Worm (Caenorhabditis elegans) whole organism, L2 larva: Measurements from ENCODE around the gene srv-13.

Source experiments
- F13H6.1 ChIP-seq: sonication (generic microtip); optimal IDR thresholded peaks from 2 replicates; lab custom pipeline; 2016; ENCODE audit warnings: missing genetic modification characterization, missing compliant biosample characterization
- alr-1 ChIP-seq: fragments of 150-350 bp; optimal IDR thresholded peaks from 2 replicates; lab custom pipeline; 2014; ENCODE audit warnings: missing biosample characterization, missing genetic modification characterization
- aly-2 ChIP-seq: fragments of 150-350 bp; optimal IDR thresholded peaks from 2 replicates; lab custom pipeline; 2014; ENCODE audit warnings: missing biosample characterization, missing genetic modification characterization
- ama-1 ChIP-seq: fragments of 150-350 bp; optimal IDR thresholded peaks from 2 replicates; lab custom pipeline; 2018; ENCODE audit warnings: inconsistent platforms
- blmp-1 ChIP-seq: sonication (generic microtip); optimal IDR thresholded peaks from 2 replicates; lab custom pipeline; 2017; ENCODE audit warnings: missing genetic modification characterization, mild to moderate bottlenecking, missing compliant biosample characterization, antibody characterized with exemption, moderate library complexity; ENCODE audit not compliant: insufficient read depth
- ceh-16 ChIP-seq: fragments of 150-350 bp; optimal IDR thresholded peaks from 2 replicates; lab custom pipeline; 2014; ENCODE audit warnings: missing biosample characterization, missing genetic modification characterization
- ceh-82 ChIP-seq: fragments of 150-350 bp; optimal IDR thresholded peaks from 2 replicates; lab custom pipeline; 2014; ENCODE audit warnings: missing biosample characterization, missing genetic modification characterization
- crh-2 ChIP-seq: sonication (generic microtip); optimal IDR thresholded peaks from 2 replicates; lab custom pipeline; 2017; ENCODE audit warnings: missing biosample characterization, missing genetic modification characterization
- dmd-4 ChIP-seq: sonication (generic microtip); optimal IDR thresholded peaks from 2 replicates; lab custom pipeline; 2017; ENCODE audit warnings: missing biosample characterization, missing genetic modification characterization
- egl-27 ChIP-seq: sonication (generic microtip); optimal IDR thresholded peaks from 3 replicates; lab custom pipeline; 2017; ENCODE audit warnings: missing biosample characterization, missing genetic modification reagents, missing genetic modification characterization
- elt-1 ChIP-seq: fragments of 150-350 bp; optimal IDR thresholded peaks from 2 replicates; lab custom pipeline; 2014; ENCODE audit warnings: missing biosample characterization, missing genetic modification characterization
- elt-3 ChIP-seq: sonication (generic microtip); optimal IDR thresholded peaks from 2 replicates; lab custom pipeline; 2017; ENCODE audit warnings: missing biosample characterization, missing genetic modification characterization
- fos-1 ChIP-seq: fragments of 150-350 bp; optimal IDR thresholded peaks from 2 replicates; lab custom pipeline; 2014; ENCODE audit warnings: missing biosample characterization, missing genetic modification characterization
- gmeb-1 ChIP-seq: fragments of 150-350 bp; optimal IDR thresholded peaks from 2 replicates; lab custom pipeline; 2014; ENCODE audit warnings: missing biosample characterization, missing genetic modification characterization
- lin-11 ChIP-seq: fragments of 150-350 bp; sonication (generic microtip); optimal IDR thresholded peaks from 2 replicates; lab custom pipeline; 2014; ENCODE audit warnings: missing biosample characterization, missing genetic modification characterization, inconsistent platforms, mixed read lengths
- lin-13 ChIP-seq: fragments of 150-350 bp; optimal IDR thresholded peaks from 2 replicates; lab custom pipeline; 2014; ENCODE audit warnings: missing biosample characterization, missing genetic modification reagents, missing genetic modification characterization
- lin-39 ChIP-seq: fragments of 150-350 bp; optimal IDR thresholded peaks from 2 replicates; lab custom pipeline; 2014; ENCODE audit warnings: missing biosample characterization, missing genetic modification reagents, missing genetic modification characterization
- lsy-2 ChIP-seq, 2 experiments: fragments of 150-350 bp in 1 of 2; sonication (generic microtip) in 1 of 2; optimal IDR thresholded peaks; 2 replicates each; lab custom pipeline; 2014 to 2017; ENCODE audit warnings: missing biosample characterization in 2 of 2, missing genetic modification characterization in 2 of 2
- nhr-10 ChIP-seq: sonication (generic microtip); optimal IDR thresholded peaks from 2 replicates; lab custom pipeline; 2017; ENCODE audit warnings: missing biosample characterization, missing genetic modification characterization
- nhr-12 ChIP-seq: fragments of 150-350 bp; optimal IDR thresholded peaks from 2 replicates; lab custom pipeline; 2014; ENCODE audit warnings: missing biosample characterization, missing genetic modification characterization
- nhr-129 ChIP-seq: fragments of 150-350 bp; optimal IDR thresholded peaks from 2 replicates; lab custom pipeline; 2014; ENCODE audit warnings: missing biosample characterization, missing genetic modification characterization
- nhr-21 ChIP-seq: fragments of 150-350 bp; optimal IDR thresholded peaks from 2 replicates; lab custom pipeline; 2014; ENCODE audit warnings: missing biosample characterization, missing genetic modification characterization
- nhr-237 ChIP-seq: fragments of 150-350 bp; optimal IDR thresholded peaks from 2 replicates; lab custom pipeline; 2014; ENCODE audit warnings: missing biosample characterization, missing genetic modification characterization
- nhr-25 ChIP-seq: fragments of 150-350 bp; sonication (generic microtip); optimal IDR thresholded peaks from 3 replicates; lab custom pipeline; 2014; ENCODE audit warnings: missing biosample characterization, missing genetic modification characterization
- nhr-77 ChIP-seq: fragments of 150-350 bp; optimal IDR thresholded peaks from 2 replicates; lab custom pipeline; 2014; ENCODE audit warnings: missing biosample characterization, missing genetic modification characterization
- skn-1 ChIP-seq: sonication (generic microtip); optimal IDR thresholded peaks from 2 replicates; lab custom pipeline; 2017; ENCODE audit warnings: missing biosample characterization, missing genetic modification characterization
- sma-3 ChIP-seq: sonication (generic microtip); optimal IDR thresholded peaks from 2 replicates; lab custom pipeline; 2016; ENCODE audit warnings: missing genetic modification reagents, missing genetic modification characterization, missing compliant biosample characterization
- sma-9 ChIP-seq, 2 experiments: fragments of 150-350 bp in 1 of 2; sonication (generic microtip) in 1 of 2; optimal IDR thresholded peaks; 2 replicates each; lab custom pipeline; 2014 to 2016; ENCODE audit warnings: missing genetic modification characterization in 2 of 2, mild to moderate bottlenecking in 1 of 2, missing biosample characterization in 1 of 2, missing compliant biosample characterization in 1 of 2, missing genetic modification reagents in 1 of 2, moderate library complexity in 1 of 2
- snpc-4 ChIP-seq: fragments of 150-350 bp; optimal IDR thresholded peaks from 2 replicates; lab custom pipeline; 2014; ENCODE audit warnings: missing biosample characterization, missing genetic modification characterization
- unc-39 ChIP-seq: fragments of 150-350 bp; optimal IDR thresholded peaks from 2 replicates; lab custom pipeline; 2014; ENCODE audit warnings: missing biosample characterization, missing genetic modification characterization
- unc-55 ChIP-seq: fragments of 150-350 bp; sonication (generic microtip); optimal IDR thresholded peaks from 3 replicates; lab custom pipeline; 2014; ENCODE audit warnings: missing biosample characterization, missing genetic modification reagents, missing genetic modification characterization
- unc-62 ChIP-seq: fragments of 150-350 bp; optimal IDR thresholded peaks from 2 replicates; lab custom pipeline; 2014; ENCODE audit warnings: missing biosample characterization, missing genetic modification reagents, missing genetic modification characterization
- ztf-1 ChIP-seq: fragments of 200-800 bp; sonication (Bioruptor generic); conservative IDR thresholded peaks from 2 replicates; pipeline ENCODE4 v1.3.6; 2022; ENCODE audit warnings: missing genetic modification characterization, missing compliant biosample characterization

The srv-13 gene

DNA sequence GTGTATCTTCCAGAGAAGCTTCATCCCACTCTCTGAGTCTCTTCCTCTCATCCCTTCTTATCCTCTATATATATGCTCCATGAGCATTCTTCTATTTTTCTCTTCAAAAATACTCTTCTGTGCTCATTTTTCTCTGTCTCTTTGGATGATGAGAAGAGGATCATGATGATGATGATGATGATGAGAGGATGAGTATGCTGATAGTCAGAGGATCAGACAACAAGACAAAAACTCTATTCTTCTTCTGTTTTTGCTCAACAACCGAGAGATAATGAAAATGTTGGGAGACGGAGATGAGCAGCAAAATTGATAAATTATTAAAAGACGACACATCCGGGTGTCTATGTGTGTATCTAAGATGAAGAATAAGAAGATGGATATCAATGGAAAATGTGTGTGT, 11.6 kb upstream of the srv-13 start (continued):
- TF ChIP-seq lin-11, result no peak
- TF ChIP-seq nhr-25 (tag; lab: Kevin White, UChicago), result no peak
- TF ChIP-seq lin-13 (GFP tag; lab: Kevin White, UChicago), result peak; percentile 23
- TF ChIP-seq blmp-1, result no peak
- peak; percentile 70 for TF ChIP-seq lin-39 (tag; lab: Kevin White, UChicago)
- TF ChIP-seq nhr-77 (tag; lab: Kevin White, UChicago), result no peak
- no peak for TF ChIP-seq ceh-16
- TF ChIP-seq unc-62 (GFP tag; lab: Kevin White, UChicago), result no peak
- TF ChIP-seq alr-1 (tag; lab: Kevin White, UChicago), result no peak
- TF ChIP-seq fos-1 (tag; lab: Kevin White, UChicago), result peak; percentile 41
- TF ChIP-seq nhr-129, result peak; percentile 79
- TF ChIP-seq skn-1 (tag; lab: Kevin White, UChicago), result no peak
- no peak for TF ChIP-seq elt-3 (tag; lab: Kevin White, UChicago)

DNA sequence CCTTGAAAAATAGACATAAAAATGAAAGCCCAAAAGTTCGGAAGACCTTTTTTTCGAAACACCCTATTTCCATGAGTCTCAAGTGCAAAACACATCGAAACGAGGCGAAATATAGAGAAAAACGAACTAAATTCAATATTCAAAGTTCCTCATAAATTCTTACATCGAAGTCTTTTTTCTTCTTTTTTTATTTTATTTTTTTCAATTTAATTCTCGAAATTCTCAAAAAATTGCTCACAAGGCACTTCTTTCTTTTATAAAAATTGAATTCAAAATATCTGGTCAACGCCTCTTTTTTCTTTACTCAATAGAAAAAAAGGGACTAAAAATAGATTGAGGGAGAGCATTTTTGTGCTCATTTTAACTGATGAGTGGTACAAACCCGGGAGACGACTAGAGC, 9.8 kb upstream of the srv-13 start:
- no peak for TF ChIP-seq aly-2 (tag; lab: Kevin White, UChicago)
- no peak for TF ChIP-seq nhr-21 (tag; lab: Kevin White, UChicago)
- no peak for TF ChIP-seq lsy-2 (tag; optimal IDR thresholded peaks at IDR 0.05; lab: Kevin White, UChicago)
- TF ChIP-seq lin-11, result no peak
- TF ChIP-seq fos-1 (tag; lab: Kevin White, UChicago), result no peak
- TF ChIP-seq ztf-1 (GFP tag; lab: Robert Waterston, UW), result no peak
- no peak for TF ChIP-seq ama-1 (lab: Kevin White, UChicago)
- TF ChIP-seq F13H6.1 (tag; lab: Kevin White, UChicago), result no peak
- TF ChIP-seq alr-1 (tag; lab: Kevin White, UChicago), result no peak
- TF ChIP-seq elt-3 (tag; lab: Kevin White, UChicago), result no peak
- TF ChIP-seq nhr-237, result no peak
- no peak for TF ChIP-seq unc-39 (tag; lab: Kevin White, UChicago)
- TF ChIP-seq ceh-82 (tag; lab: Kevin White, UChicago), result no peak
- TF ChIP-seq, all 48 proteins: peak for 0

DNA sequence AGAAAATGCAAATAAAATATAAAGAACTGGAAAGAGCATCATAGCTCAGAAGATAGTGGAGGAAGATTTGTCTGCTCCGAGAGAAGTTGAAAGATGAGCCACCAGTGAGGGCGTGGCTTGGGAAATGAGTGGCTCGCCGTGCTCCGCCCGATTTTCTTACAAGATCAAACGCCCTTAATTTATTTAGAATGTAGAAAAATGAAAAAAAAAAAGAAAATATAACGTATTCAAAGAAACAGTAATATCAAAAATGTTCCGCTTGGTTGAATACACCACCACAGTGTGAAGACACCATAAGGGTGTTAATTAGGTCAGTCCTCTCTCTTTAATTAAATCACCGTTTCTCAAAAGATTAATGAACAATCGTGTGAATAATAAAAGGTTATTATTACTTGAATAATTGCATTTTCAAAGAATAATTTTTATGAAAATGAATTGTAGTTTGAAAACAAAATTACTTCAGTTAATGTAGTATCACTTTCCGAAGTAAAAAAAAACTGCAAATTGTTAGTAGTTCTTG, 2.5 kb upstream of the srv-13 start, which contains the start of gene sfrp-1:
Gene sfrp-1, minus strand, starts transcription at position 51 of the 520 bp plus-strand sequence.
- no peak for TF ChIP-seq elt-3 (tag; lab: Kevin White, UChicago)
- no peak for TF ChIP-seq gmeb-1
- no peak for TF ChIP-seq ceh-16
- TF ChIP-seq, all 48 proteins: peak for 0

DNA sequence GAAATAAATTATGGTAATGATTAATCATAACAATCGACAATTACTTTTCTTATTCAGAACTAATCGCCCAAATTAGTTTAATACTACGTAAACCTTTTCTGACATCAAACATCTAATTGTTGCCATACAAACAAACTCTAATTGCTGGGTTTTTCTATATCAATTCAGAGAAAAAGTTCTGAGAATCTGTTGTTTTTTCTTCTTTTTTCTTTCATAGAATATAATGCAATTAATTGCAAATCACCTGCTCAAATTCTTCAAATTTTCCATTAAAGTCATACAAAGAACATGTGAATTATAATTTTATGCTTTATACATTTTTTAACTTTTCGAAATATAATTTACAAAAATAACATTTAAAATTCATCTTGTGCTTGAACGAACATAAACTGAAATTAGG, 1.6 kb upstream of the srv-13 start:
- TF ChIP-seq sma-9 (GFP tag; optimal IDR thresholded peaks at IDR 0.05; lab: Kevin White, UChicago) (no peak), sma-9 (tag; optimal IDR thresholded peaks at IDR 0.05; lab: Kevin White, UChicago) (no peak), nhr-10 (tag; lab: Kevin White, UChicago) (no peak), snpc-4 (tag; lab: Kevin White, UChicago) (no peak), crh-2 (tag; lab: Kevin White, UChicago) (no peak), fos-1 (tag; lab: Kevin White, UChicago) (no peak), sma-3 (GFP tag; lab: Kevin White, UChicago) (no peak), nhr-12 (tag; lab: Kevin White, UChicago) (no peak), dmd-4 (tag; lab: Kevin White, UChicago) (no peak), egl-27 (tag; lab: Kevin White, UChicago) (no peak), ama-1 (lab: Kevin White, UChicago) (no peak), nhr-129 (no peak), unc-55 (no peak), lin-11 (no peak)
- TF ChIP-seq, all 48 proteins: peak for 0

DNA sequence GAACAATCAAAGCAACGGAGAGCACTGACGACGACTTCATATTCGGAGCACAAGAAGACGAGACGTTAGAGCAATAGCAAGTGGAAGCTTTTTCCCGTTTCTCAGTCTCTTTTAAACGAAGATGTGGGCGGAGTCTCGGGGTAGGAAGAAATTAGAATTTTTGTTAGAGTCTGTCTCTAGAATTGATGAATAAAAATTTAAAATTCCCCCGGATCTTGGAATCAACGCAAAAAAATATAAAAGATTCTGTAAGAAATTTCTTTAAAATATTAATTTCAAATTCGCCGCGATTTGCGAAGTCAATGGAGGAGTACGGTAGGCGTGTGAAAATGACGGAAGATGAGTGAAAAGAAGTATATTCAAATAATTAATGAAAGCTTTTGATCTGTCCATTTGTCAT, 8.5 kb downstream of the srv-13 start, which contains the start of gene nlp-71:
Gene nlp-71, minus strand, starts transcription at position 101 of the 400 bp plus-strand sequence.
- TF ChIP-seq elt-3 (tag; lab: Kevin White, UChicago), result no peak
- no peak for TF ChIP-seq gmeb-1
- TF ChIP-seq elt-1 (tag; lab: Kevin White, UChicago), result no peak
- TF ChIP-seq nhr-129, result no peak
- no peak for TF ChIP-seq lsy-2 (tag; optimal IDR thresholded peaks at IDR 0.05; lab: Kevin White, UChicago)
- TF ChIP-seq unc-39 (tag; lab: Kevin White, UChicago), result no peak
- TF ChIP-seq ceh-16, result no peak
